Worm (Caenorhabditis elegans) whole organism, L4/young adult: ENCODE data around the gene srxa-18.

Experiments used
- W03F9.2 ChIP-seq: fragments of 150-350 bp; optimal IDR thresholded peaks from 2 replicates; lab custom pipeline; 2014; ENCODE audit warnings: missing biosample characterization, missing genetic modification characterization
- dao-5 ChIP-seq: sonication (generic microtip); optimal IDR thresholded peaks from 2 replicates; lab custom pipeline; 2016; ENCODE audit warnings: missing genotype, missing genetic modification characterization, moderate library complexity, missing compliant biosample characterization
- him-1 ChIP-seq: sonication (generic microtip); optimal IDR thresholded peaks from 2 replicates; lab custom pipeline; 2016; ENCODE audit warnings: missing genotype, missing genetic modification reagents, missing genetic modification characterization, missing compliant biosample characterization

The srxa-18 gene

ce11 chrV:10120898-10121297 lies at the start of gene srxa-18:
srxa-18 (minus strand) TSS chrV:10120997.
- TF ChIP-seq dao-5 (tag; lab: Kevin White, UChicago) (no peak), W03F9.2 (tag; lab: Kevin White, UChicago) (no peak), him-1 (tag; lab: Kevin White, UChicago) (no peak)

DNA sequence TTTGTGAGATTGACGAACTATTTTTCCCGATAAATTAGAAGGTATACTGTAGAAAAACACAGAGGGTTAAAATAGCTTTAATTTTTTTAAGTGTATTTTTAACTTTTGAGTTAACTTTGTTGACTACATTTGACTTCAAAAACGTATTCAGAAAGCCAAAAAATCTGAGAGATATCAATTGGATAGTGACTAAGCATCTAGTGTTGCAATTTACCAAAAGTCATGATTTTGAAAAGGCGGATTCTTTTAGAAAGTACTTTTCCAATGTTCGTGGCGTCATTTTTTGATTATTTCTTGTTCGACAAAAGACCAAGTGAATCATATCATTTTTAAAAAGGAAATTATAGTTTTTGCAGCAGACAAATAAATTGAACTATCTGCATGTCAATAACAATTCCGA lies 48.1 kb upstream of the srxa-18 start:
- TF ChIP-seq W03F9.2 (tag; lab: Kevin White, UChicago) (no peak), dao-5 (tag; lab: Kevin White, UChicago) (no peak), him-1 (tag; lab: Kevin White, UChicago) (peak; percentile 93)

DNA sequence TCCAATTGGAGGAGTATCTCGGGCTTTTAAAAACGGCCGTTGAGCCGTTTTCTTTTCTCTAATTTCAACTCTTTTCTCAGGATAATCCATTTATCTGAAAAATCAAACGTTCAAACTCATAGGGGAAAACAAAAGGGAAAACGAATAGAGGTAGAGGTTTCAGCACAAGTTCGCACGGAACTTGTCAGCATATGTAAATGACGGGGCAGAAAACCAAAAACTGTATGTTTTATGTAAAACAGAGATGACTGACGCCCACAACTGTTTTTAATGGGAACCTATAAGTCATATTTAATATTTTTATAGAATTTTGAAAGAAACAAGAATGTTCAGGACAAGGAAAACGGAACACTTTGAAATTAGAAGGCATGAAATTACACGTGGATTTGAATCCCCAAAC lies 45.6 kb upstream of the srxa-18 start, which contains the start of gene C51E3.6:
Gene C51E3.6, minus strand, starts transcription at position 101 of the 400 bp plus-strand sequence.
- TF ChIP-seq W03F9.2 (tag; lab: Kevin White, UChicago) (no peak), him-1 (tag; lab: Kevin White, UChicago) (no peak), dao-5 (tag; lab: Kevin White, UChicago) (no peak)

DNA sequence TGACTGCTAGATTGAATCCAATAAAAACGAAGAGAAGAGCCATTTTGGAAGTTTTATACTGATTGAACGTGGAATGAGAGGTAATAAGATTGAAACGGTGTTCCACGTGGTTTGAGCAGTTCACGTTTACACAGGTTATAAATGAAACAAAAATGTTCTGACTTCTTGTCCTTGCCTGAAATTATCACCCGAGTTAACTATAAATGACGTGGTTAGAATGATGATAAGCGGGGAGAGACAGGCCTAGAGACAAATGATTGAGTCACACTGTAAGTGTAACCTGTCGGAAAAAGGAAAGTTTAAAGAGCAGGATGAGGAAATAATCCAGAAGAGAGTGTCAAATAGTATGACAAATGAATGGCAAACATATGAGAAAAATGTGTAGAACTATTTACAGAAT lies 40.2 kb upstream of the srxa-18 start, which contains the start of gene C51E3.10:
Gene C51E3.10, minus strand, starts transcription at position 181 of the 400 bp plus-strand sequence.
- TF ChIP-seq him-1 (tag; lab: Kevin White, UChicago) (no peak), dao-5 (tag; lab: Kevin White, UChicago) (no peak)

DNA sequence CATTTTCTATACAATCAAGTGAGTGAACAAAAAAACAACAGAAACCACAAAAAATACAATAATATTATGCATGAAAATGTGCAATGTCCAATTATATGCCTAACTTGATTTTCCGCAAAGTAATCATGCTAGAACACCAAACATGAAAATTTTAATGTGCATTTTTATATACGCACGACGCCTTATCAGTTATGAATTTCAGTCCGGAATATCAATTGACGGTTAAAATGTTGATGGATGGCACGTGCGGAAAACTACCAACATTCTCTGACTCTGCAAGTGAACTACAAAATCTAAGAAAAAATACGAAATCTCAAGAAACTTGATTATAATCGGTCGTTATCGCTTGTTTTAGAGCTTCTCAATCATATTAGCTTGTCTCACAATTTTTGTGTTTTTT lies 39.2 kb upstream of the srxa-18 start:
- TF ChIP-seq W03F9.2 (tag; lab: Kevin White, UChicago), result no peak
- TF ChIP-seq dao-5 (tag; lab: Kevin White, UChicago), result no peak
- TF ChIP-seq him-1 (tag; lab: Kevin White, UChicago), result no peak

ce11 chrV:10158528-10158927 lies 37.7 kb upstream of the srxa-18 start, which contains the start of gene srsx-30:
srsx-30 (plus strand) TSS chrV:10158828.
- TF ChIP-seq him-1 (tag; lab: Kevin White, UChicago) (no peak), dao-5 (tag; lab: Kevin White, UChicago) (no peak), W03F9.2 (tag; lab: Kevin White, UChicago) (no peak)

- TF ChIP-seq him-1 (tag; lab: Kevin White, UChicago) (no peak), W03F9.2 (tag; lab: Kevin White, UChicago) (no peak), dao-5 (tag; lab: Kevin White, UChicago) (no peak)
Measured at ce11 chrV:10154698-10155097, 33.9 kb upstream of the srxa-18 start, which contains the start of gene srsx-29. srsx-29 (plus strand) TSS chrV:10154998.

DNA sequence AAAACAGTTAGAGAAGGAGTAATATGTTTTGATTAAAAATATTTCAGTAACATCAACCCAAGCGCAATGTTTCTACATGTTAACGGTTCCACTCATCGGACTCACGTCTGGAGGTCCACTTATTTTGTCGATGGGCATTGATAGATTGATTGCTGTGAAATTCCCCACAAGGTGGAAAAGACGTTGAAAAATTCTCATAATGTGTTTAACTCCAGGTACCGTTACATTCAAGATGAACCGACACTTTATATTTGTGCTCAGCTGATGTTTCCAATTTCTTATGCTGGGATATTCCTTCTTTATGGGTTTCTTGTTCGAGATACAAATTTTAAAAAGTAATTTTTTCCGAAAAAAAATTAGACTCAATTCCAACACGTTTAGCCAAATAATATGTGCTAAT lies 32.3 kb upstream of the srxa-18 start:
- TF ChIP-seq him-1 (tag; lab: Kevin White, UChicago) (no peak), W03F9.2 (tag; lab: Kevin White, UChicago) (no peak), dao-5 (tag; lab: Kevin White, UChicago) (no peak)

- TF ChIP-seq him-1 (tag; lab: Kevin White, UChicago) (no peak), W03F9.2 (tag; lab: Kevin White, UChicago) (no peak), dao-5 (tag; lab: Kevin White, UChicago) (no peak)
Measured at ce11 chrV:10152278-10152677, 31.5 kb upstream of the srxa-18 start, which contains the start of gene srsx-28. srsx-28 (plus strand) TSS chrV:10152578.

DNA sequence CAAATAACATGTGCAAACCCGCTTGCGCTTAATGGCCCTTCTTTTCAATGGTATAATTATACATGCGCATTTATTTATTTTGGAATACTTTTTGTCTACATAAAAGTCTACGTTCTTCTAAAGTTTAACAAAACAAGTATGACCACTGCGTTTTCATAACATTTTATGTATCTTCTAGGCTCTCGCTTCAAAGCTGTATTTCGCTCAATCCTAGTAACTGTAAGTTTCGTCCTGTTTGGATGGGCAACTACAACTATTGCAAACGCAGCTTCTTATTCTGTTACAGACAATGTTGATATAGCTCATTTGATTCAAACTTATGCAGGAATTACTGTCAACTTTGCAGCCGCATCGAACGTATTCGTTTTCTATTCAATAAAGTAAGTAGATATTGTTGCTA lies 28.9 kb upstream of the srxa-18 start, which contains the start of gene srsx-27:
Gene srsx-27, plus strand, starts transcription at position 301 of the 400 bp plus-strand sequence.
- no peak for TF ChIP-seq W03F9.2 (tag; lab: Kevin White, UChicago)
- TF ChIP-seq dao-5 (tag; lab: Kevin White, UChicago), result no peak
- TF ChIP-seq him-1 (tag; lab: Kevin White, UChicago), result no peak

ce11 chrV:10148352-10148751 lies 27.6 kb upstream of the srxa-18 start, which contains the start of gene srsx-26:
srsx-26 (plus strand) TSS chrV:10148652.
- TF ChIP-seq dao-5 (tag; lab: Kevin White, UChicago) (no peak), W03F9.2 (tag; lab: Kevin White, UChicago) (no peak), him-1 (tag; lab: Kevin White, UChicago) (no peak)

DNA sequence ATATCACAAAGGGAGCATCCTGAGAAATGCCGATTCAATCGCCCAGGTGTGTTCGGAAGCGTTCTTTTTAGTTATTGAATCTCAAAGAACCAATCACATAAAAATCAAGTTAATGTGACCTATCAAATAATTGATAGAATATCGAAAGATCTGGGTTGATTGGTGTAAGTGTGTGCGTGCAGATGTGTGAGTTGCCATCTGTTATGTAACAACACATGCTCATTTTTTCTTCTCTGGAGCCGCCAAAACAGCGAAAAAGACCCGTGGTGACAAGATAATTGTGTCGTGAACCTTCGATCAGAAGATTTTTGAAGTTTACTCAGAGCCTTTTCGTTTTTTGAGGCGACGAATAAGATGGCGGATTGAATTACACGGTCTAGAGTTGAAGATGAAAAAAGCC lies 26.0 kb upstream of the srxa-18 start:
- TF ChIP-seq dao-5 (tag; lab: Kevin White, UChicago), result no peak
- no peak for TF ChIP-seq him-1 (tag; lab: Kevin White, UChicago)
- no peak for TF ChIP-seq W03F9.2 (tag; lab: Kevin White, UChicago)

ce11 chrV:10145653-10146052 lies 24.9 kb upstream of the srxa-18 start, which contains the start of gene C51E3.9:
C51E3.9 (plus strand) TSS chrV:10145953.
- TF ChIP-seq W03F9.2 (tag; lab: Kevin White, UChicago), result no peak

DNA sequence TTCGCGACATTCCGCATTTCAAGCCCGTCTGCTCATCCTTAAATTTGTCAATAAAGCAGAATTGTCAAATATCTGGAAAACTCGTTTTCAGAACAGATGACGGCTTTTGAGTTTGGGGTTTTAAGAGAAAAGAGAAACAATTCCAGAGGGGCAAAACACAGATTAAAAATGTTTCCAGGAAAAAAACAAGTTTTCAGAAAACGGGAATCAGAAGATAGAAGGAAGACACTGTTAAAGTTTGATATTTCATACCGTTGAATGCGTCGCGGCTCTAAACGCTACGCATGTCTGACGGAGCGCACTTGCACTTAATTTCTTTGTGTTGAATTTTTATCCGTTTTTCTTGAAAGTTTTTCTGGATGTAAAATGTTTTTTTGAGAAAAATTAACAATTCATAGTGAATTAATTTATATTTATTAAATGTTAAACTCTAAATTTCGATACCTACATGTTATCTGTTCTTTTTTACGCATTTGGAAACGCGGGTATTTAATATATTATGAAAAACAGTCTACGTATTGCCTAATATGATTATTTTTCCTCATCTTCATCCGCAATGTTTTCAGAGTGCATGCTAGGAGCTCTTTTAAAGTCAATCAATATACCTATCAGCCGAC lies 13.4 kb upstream of the srxa-18 start, which contains the start of the genes C08B6.18, wdr-20 and C08B6.8:
Gene C08B6.18, minus strand, starts transcription at position 51 of the 617 bp plus-strand sequence.
Gene wdr-20, minus strand, starts transcription at position 82 of the 617 bp plus-strand sequence.
Gene C08B6.8, plus strand, starts transcription at position 567 of the 617 bp plus-strand sequence.
- TF ChIP-seq dao-5 (tag; lab: Kevin White, UChicago) (no peak), him-1 (tag; lab: Kevin White, UChicago) (no peak), W03F9.2 (tag; lab: Kevin White, UChicago) (no peak)
